Fruit fly (Drosophila melanogaster) whole organism, embryonic: ENCODE results near the gene CG46427.

Experiments used
- Abd-B ChIP-seq: fragments of 200-800 bp; sonication (Bioruptor generic); optimal IDR thresholded peaks from 2 replicates; lab custom pipeline; 2018; ENCODE audit warnings: missing biosample characterization, mild to moderate bottlenecking, missing genetic modification characterization, moderate library complexity
- Ada2b ChIP-seq: fragments of 200-800 bp; sonication (Bioruptor generic); IDR thresholded peaks from 2 replicates; pipeline ENCODE4 v1.3.6; 2022; ENCODE audit warnings: missing biosample characterization, missing genetic modification characterization
- Atf3 ChIP-seq: fragments of 200-800 bp; sonication (Bioruptor generic); optimal IDR thresholded peaks from 3 replicates; lab custom pipeline; 2016; ENCODE audit warnings: missing biosample characterization, missing genetic modification characterization
- CG10462 ChIP-seq: fragments of 200-800 bp; sonication (Bioruptor generic); optimal IDR thresholded peaks from 2 replicates; lab custom pipeline; 2016; ENCODE audit warnings: missing biosample characterization, missing genetic modification characterization
- CG10543 ChIP-seq: fragments of 200-800 bp; sonication (Bioruptor generic); optimal IDR thresholded peaks from 3 replicates; lab custom pipeline; 2017; ENCODE audit warnings: missing biosample characterization, mild to moderate bottlenecking, missing genetic modification characterization, moderate library complexity
- CG11093 ChIP-seq: fragments of 200-800 bp; sonication (Bioruptor generic); IDR thresholded peaks from 3 replicates; pipeline ENCODE4 v1.3.6; 2022; ENCODE audit warnings: missing biosample characterization, missing genetic modification characterization
- CG11398 ChIP-seq: fragments of 200-800 bp; sonication (Bioruptor generic); optimal IDR thresholded peaks from 2 replicates; lab custom pipeline; 2016; ENCODE audit warnings: missing biosample characterization, missing genetic modification characterization
- CG12104 ChIP-seq: fragments of 200-800 bp; sonication (Bioruptor generic); optimal IDR thresholded peaks from 3 replicates; lab custom pipeline; 2016; ENCODE audit warnings: missing biosample characterization, missing genetic modification characterization
- CG17328 ChIP-seq: fragments of 200-800 bp; sonication (Bioruptor generic); IDR thresholded peaks from 2 replicates; pipeline ENCODE4 v1.3.6; 2022; ENCODE audit warnings: missing biosample characterization, missing genetic modification characterization
- CG17568 ChIP-seq: fragments of 200-800 bp; sonication (Bioruptor generic); optimal IDR thresholded peaks from 2 replicates; lab custom pipeline; 2018; ENCODE audit warnings: missing biosample characterization, mild to moderate bottlenecking, missing genetic modification characterization, moderate library complexity
- CG18011 ChIP-seq: fragments of 200-800 bp; sonication (Bioruptor generic); optimal IDR thresholded peaks from 2 replicates; lab custom pipeline; 2017; ENCODE audit warnings: missing biosample characterization, missing genetic modification characterization, mild to moderate bottlenecking, moderate library complexity, missing genotype
- CG1832 ChIP-seq: fragments of 200-800 bp; sonication (Bioruptor generic); optimal IDR thresholded peaks from 2 replicates; lab custom pipeline; 2017; ENCODE audit warnings: missing biosample characterization, mild to moderate bottlenecking, missing genetic modification characterization, inconsistent platforms
- CG18476 ChIP-seq: fragments of 200-800 bp; sonication (Bioruptor generic); optimal IDR thresholded peaks from 2 replicates; lab custom pipeline; 2016; ENCODE audit warnings: missing biosample characterization, mild to moderate bottlenecking, missing genetic modification characterization
- CG2875 ChIP-seq: fragments of 200-800 bp; sonication (Bioruptor generic); optimal IDR thresholded peaks from 2 replicates; lab custom pipeline; 2017; ENCODE audit warnings: missing biosample characterization, mild to moderate bottlenecking, missing genetic modification characterization, missing genetic modification reagents
- CG30403 ChIP-seq: fragments of 200-800 bp; sonication (Bioruptor generic); optimal IDR thresholded peaks from 3 replicates; lab custom pipeline; 2016; ENCODE audit warnings: missing biosample characterization, missing genetic modification characterization
- CG3163 ChIP-seq: fragments of 200-800 bp; sonication (Bioruptor generic); optimal IDR thresholded peaks from 3 replicates; lab custom pipeline; 2016; ENCODE audit warnings: missing biosample characterization, missing genetic modification characterization
- CG32772 ChIP-seq: fragments of 200-800 bp; sonication (Bioruptor generic); IDR thresholded peaks from 2 replicates; pipeline ENCODE4 v1.3.6; 2022; ENCODE audit warnings: missing biosample characterization, missing genetic modification characterization
- CG34422 ChIP-seq: fragments of 200-800 bp; sonication (Bioruptor generic); IDR thresholded peaks from 3 replicates; pipeline ENCODE4 v1.3.6; 2022; ENCODE audit warnings: missing biosample characterization, missing genetic modification characterization
- CG42726 ChIP-seq: fragments of 200-800 bp; sonication (Bioruptor generic); IDR thresholded peaks from 2 replicates; pipeline ENCODE4 v1.3.6; 2022; ENCODE audit warnings: missing biosample characterization, missing genetic modification characterization; ENCODE audit not compliant: partially characterized antibody
- CG7786 ChIP-seq: fragments of 200-800 bp; sonication (Bioruptor generic); optimal IDR thresholded peaks from 2 replicates; lab custom pipeline; 2016; ENCODE audit warnings: missing biosample characterization, missing genetic modification characterization
- CG8359 ChIP-seq: fragments of 200-800 bp; sonication (Bioruptor generic); optimal IDR thresholded peaks from 2 replicates; lab custom pipeline; 2017; ENCODE audit warnings: missing biosample characterization, mild to moderate bottlenecking, missing genetic modification characterization, borderline replicate concordance
- CG9215 ChIP-seq: fragments of 200-800 bp; sonication (Bioruptor generic); IDR thresholded peaks from 2 replicates; pipeline ENCODE4 v1.3.6; 2022; ENCODE audit warnings: missing biosample characterization, missing genetic modification characterization
- CTCF ChIP-seq: fragments of 200-800 bp; sonication (Bioruptor generic); optimal IDR thresholded peaks from 2 replicates; lab custom pipeline; 2017; ENCODE audit warnings: missing biosample characterization, mild to moderate bottlenecking, missing genetic modification characterization, moderate library complexity
- D ChIP-seq, 2 experiments: fragments of 200-800 bp in 1 of 2; fragments of >200 bp in 1 of 2; sonication (Bioruptor generic) in 1 of 2; optimal IDR thresholded peaks; 2 replicates in 1 of 2; 3 replicates in 1 of 2; lab custom pipeline; 2017; ENCODE audit warnings: mild to moderate bottlenecking in 1 of 2, missing biosample characterization in 1 of 2, missing genetic modification characterization in 1 of 2, missing genetic modification reagents in 1 of 2
- Gsc ChIP-seq: fragments of 200-800 bp; sonication (Bioruptor generic); IDR thresholded peaks from 2 replicates; pipeline ENCODE4 v1.3.6; 2022; ENCODE audit warnings: missing biosample characterization, missing genetic modification characterization
- Hmr ChIP-seq: fragments of 200-800 bp; sonication (Bioruptor generic); optimal IDR thresholded peaks from 3 replicates; lab custom pipeline; 2017; ENCODE audit warnings: mild to moderate bottlenecking, missing biosample characterization, missing genetic modification reagents, missing genetic modification characterization
- Hr78 ChIP-seq, 2 experiments: fragments of 200-800 bp in 1 of 2; fragments of >200 bp in 1 of 2; sonication (Bioruptor generic) in 1 of 2; optimal IDR thresholded peaks; 2 replicates each; lab custom pipeline; 2017 to 2019; ENCODE audit warnings: missing biosample characterization in 2 of 2, missing genetic modification characterization in 2 of 2, mild to moderate bottlenecking in 1 of 2, moderate library complexity in 1 of 2
- Hsf ChIP-seq: fragments of 200-800 bp; sonication (Bioruptor generic); optimal IDR thresholded peaks from 3 replicates; lab custom pipeline; 2016; ENCODE audit warnings: missing biosample characterization, missing genetic modification characterization
- Kr ChIP-seq: fragments of 200-800 bp; sonication (Bioruptor generic); optimal IDR thresholded peaks from 2 replicates; lab custom pipeline; 2017; ENCODE audit warnings: missing biosample characterization, mild to moderate bottlenecking, missing genetic modification characterization
- Sox102F ChIP-seq: fragments of 200-800 bp; sonication (Bioruptor generic); optimal IDR thresholded peaks from 2 replicates; lab custom pipeline; 2018; ENCODE audit warnings: missing biosample characterization, mild to moderate bottlenecking, missing genetic modification characterization, moderate library complexity
- Sry-β ChIP-seq: fragments of 200-800 bp; sonication (Bioruptor generic); optimal IDR thresholded peaks from 2 replicates; lab custom pipeline; 2018; ENCODE audit warnings: missing biosample characterization, mild to moderate bottlenecking, missing genetic modification characterization, moderate library complexity
- al ChIP-seq: fragments of 200-800 bp; sonication (Bioruptor generic); IDR thresholded peaks from 2 replicates; pipeline ENCODE4 v1.3.6; 2022; ENCODE audit warnings: missing biosample characterization, missing genetic modification characterization
- az2 ChIP-seq: fragments of 200-800 bp; sonication (Bioruptor generic); optimal IDR thresholded peaks from 3 replicates; lab custom pipeline; 2016; ENCODE audit warnings: missing biosample characterization, missing genetic modification characterization
- corto ChIP-seq: fragments of 200-800 bp; sonication (Bioruptor generic); optimal IDR thresholded peaks from 2 replicates; lab custom pipeline; 2016; ENCODE audit warnings: missing biosample characterization, mild to moderate bottlenecking, missing genetic modification characterization, moderate library complexity
- crp ChIP-seq, 2 experiments: fragments of 200-800 bp; sonication (Bioruptor generic); optimal IDR thresholded peaks; 2 replicates in 1 of 2; 3 replicates in 1 of 2; lab custom pipeline; 2017; ENCODE audit warnings: missing biosample characterization in 2 of 2, missing genetic modification characterization in 2 of 2, mild to moderate bottlenecking in 1 of 2, moderate library complexity in 1 of 2
- ems ChIP-seq: fragments of 200-800 bp; sonication (Bioruptor generic); optimal IDR thresholded peaks from 3 replicates; lab custom pipeline; 2016; ENCODE audit warnings: missing biosample characterization, missing genetic modification characterization
- esg ChIP-seq: fragments of 200-800 bp; sonication (Bioruptor generic); conservative IDR thresholded peaks from 2 replicates; pipeline ENCODE4 v1.3.6; 2022; ENCODE audit warnings: missing biosample characterization, missing genetic modification characterization
- fd102C ChIP-seq: fragments of 200-800 bp; sonication (Bioruptor generic); optimal IDR thresholded peaks from 2 replicates; lab custom pipeline; 2018; ENCODE audit warnings: missing biosample characterization, mild to moderate bottlenecking, missing genetic modification characterization, moderate library complexity
- grn ChIP-seq: fragments of 200-800 bp; sonication (Bioruptor generic); optimal IDR thresholded peaks from 3 replicates; lab custom pipeline; 2017; ENCODE audit warnings: missing biosample characterization, missing genetic modification characterization
- gsb-n ChIP-seq: fragments of 200-800 bp; sonication (Bioruptor generic); optimal IDR thresholded peaks from 3 replicates; lab custom pipeline; 2018; ENCODE audit warnings: missing biosample characterization, mild to moderate bottlenecking, missing genetic modification characterization
- insv ChIP-seq, 2 experiments: fragments of 200-800 bp; sonication (Bioruptor generic); optimal IDR thresholded peaks; 3 replicates each; lab custom pipeline; 2016 to 2018; ENCODE audit warnings: missing biosample characterization in 2 of 2, missing genetic modification characterization in 2 of 2
- jing ChIP-seq: fragments of 200-800 bp; sonication (Bioruptor generic); optimal IDR thresholded peaks from 2 replicates; lab custom pipeline; 2018; ENCODE audit warnings: missing biosample characterization, mild to moderate bottlenecking, missing genetic modification characterization
- pfk ChIP-seq: fragments of 200-800 bp; sonication (Bioruptor generic); optimal IDR thresholded peaks from 2 replicates; lab custom pipeline; 2018; ENCODE audit warnings: missing biosample characterization, mild to moderate bottlenecking, missing genetic modification characterization, moderate library complexity
- repo ChIP-seq: fragments of 200-800 bp; sonication (Bioruptor generic); optimal IDR thresholded peaks from 2 replicates; lab custom pipeline; 2016; ENCODE audit warnings: missing biosample characterization, missing genetic modification characterization
- rib ChIP-seq: fragments of 200-800 bp; sonication (Bioruptor generic); IDR thresholded peaks from 2 replicates; pipeline ENCODE4 v1.3.6; 2022; ENCODE audit warnings: missing biosample characterization, missing genetic modification characterization
- sens-2 ChIP-seq: fragments of 200-800 bp; sonication (Bioruptor generic); IDR thresholded peaks from 2 replicates; pipeline ENCODE4 v1.3.6; 2022; ENCODE audit warnings: missing biosample characterization, missing genetic modification characterization
- slbo ChIP-seq: fragments of 200-800 bp; sonication (Bioruptor generic); IDR thresholded peaks from 2 replicates; pipeline ENCODE4 v1.3.6; 2022; ENCODE audit warnings: missing biosample characterization, missing genetic modification characterization
- sr ChIP-seq: fragments of 200-800 bp; sonication (Bioruptor generic); IDR thresholded peaks from 3 replicates; pipeline ENCODE4 v1.3.6; 2022; ENCODE audit warnings: missing biosample characterization, missing genetic modification characterization
- sug ChIP-seq: fragments of 200-800 bp; optimal IDR thresholded peaks from 2 replicates; lab custom pipeline; 2019; ENCODE audit warnings: missing biosample characterization, mild to moderate bottlenecking, missing genetic modification characterization, moderate library complexity
- zf30C ChIP-seq: fragments of 200-800 bp; sonication (Bioruptor generic); optimal IDR thresholded peaks from 3 replicates; lab custom pipeline; 2018; ENCODE audit warnings: missing biosample characterization, mild to moderate bottlenecking, missing genetic modification characterization

The CG46427 gene

DNA sequence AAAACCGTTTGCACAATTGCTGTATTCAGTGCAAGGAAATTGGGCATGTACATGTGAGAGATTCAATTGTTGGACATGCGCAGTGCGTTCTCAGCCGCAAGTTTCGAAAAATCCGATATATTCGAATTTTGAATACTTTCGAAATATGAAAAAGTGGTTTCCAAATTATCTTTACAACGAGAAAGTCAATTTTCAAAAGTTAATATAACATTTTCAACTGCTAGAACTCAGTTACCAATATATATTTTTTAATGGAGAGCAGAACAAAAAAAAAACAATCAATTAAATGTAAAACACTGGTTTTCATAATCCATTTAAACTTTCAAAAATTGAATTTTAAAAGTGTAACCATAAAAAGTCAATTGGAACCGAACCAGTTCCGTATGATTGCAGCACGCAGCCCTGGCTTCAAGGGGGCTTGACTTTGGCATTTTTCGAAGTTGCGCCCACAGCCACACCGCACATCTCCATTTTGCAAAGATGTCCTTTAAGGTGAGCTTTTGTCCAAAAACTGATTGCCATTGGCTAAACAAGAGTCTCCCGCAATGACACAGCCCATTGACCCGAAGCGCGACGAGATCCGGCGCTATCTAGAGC is 16.5 kb downstream of the CG46427 start, which contains the start of the genes Scgbeta and CG17202 (continued):
- no peak for TF ChIP-seq sug (tag; lab: Kevin White, UChicago)
- peak; percentile 17 for TF ChIP-seq Hsf (GFP tag; lab: Kevin White, UChicago)
- TF ChIP-seq Abd-B (GFP tag; lab: Kevin White, UChicago): no peak
- TF ChIP-seq CG18476 (GFP tag; lab: Kevin White, UChicago): no peak
- no peak for TF ChIP-seq corto (GFP tag; lab: Kevin White, UChicago)
- no peak for TF ChIP-seq CTCF (GFP tag; lab: Kevin White, UChicago)
- TF ChIP-seq slbo: no peak
- no peak for TF ChIP-seq CG9215 (GFP tag; lab: Robert Waterston, UW)
- no peak for TF ChIP-seq sr (GFP tag; lab: Robert Waterston, UW)
- TF ChIP-seq CG8359 (GFP tag; lab: Kevin White, UChicago): no peak
- TF ChIP-seq CG11398 (GFP tag; lab: Kevin White, UChicago): peak; percentile 2
- TF ChIP-seq esg (GFP tag; lab: Robert Waterston, UW): no peak
- no peak for TF ChIP-seq fd102C (GFP tag; lab: Kevin White, UChicago)
- no peak for TF ChIP-seq Sry-β (GFP tag; lab: Kevin White, UChicago)
- no peak for TF ChIP-seq CG12104 (GFP tag; lab: Kevin White, UChicago)
- TF ChIP-seq CG32772 (GFP tag; lab: Robert Waterston, UW): no peak
- TF ChIP-seq CG3163 (GFP tag; lab: Kevin White, UChicago): no peak
- TF ChIP-seq CG30403: peak; percentile 37
- no peak for TF ChIP-seq CG2875 (GFP tag; lab: Kevin White, UChicago)
- no peak for TF ChIP-seq CG10462 (GFP tag; lab: Kevin White, UChicago)
- no peak for TF ChIP-seq jing (GFP tag; lab: Kevin White, UChicago)
- TF ChIP-seq CG18011 (GFP tag; lab: Kevin White, UChicago): no peak
- TF ChIP-seq CG11093: no peak
- TF ChIP-seq ems (GFP tag; lab: Kevin White, UChicago): no peak
- no peak for TF ChIP-seq CG34422
- no peak for TF ChIP-seq al (GFP tag; lab: Robert Waterston, UW)
- no peak for TF ChIP-seq repo (GFP tag; lab: Kevin White, UChicago)
- no peak for TF ChIP-seq Gsc (GFP tag; lab: Robert Waterston, UW)
- TF ChIP-seq D (optimal IDR thresholded peaks at IDR 0.05; lab: Kevin White, UChicago): no peak
- no peak for TF ChIP-seq D (GFP tag; optimal IDR thresholded peaks at IDR 0.05; lab: Kevin White, UChicago)
- TF ChIP-seq CG17328 (GFP tag; lab: Robert Waterston, UW): no peak
- TF ChIP-seq CG42726 (GFP tag; lab: Robert Waterston, UW): no peak
- TF ChIP-seq insv (GFP tag; optimal IDR thresholded peaks at IDR 0.05; lab: Kevin White, UChicago): no peak
- no peak for TF ChIP-seq Hr78 (GFP tag; optimal IDR thresholded peaks at IDR 0.05; lab: Kevin White, UChicago)
- TF ChIP-seq az2 (GFP tag; lab: Kevin White, UChicago): no peak
- no peak for TF ChIP-seq zf30C (GFP tag; lab: Kevin White, UChicago)
- no peak for TF ChIP-seq grn
- TF ChIP-seq CG7786: peak; percentile 3
- TF ChIP-seq Atf3: no peak
- TF ChIP-seq rib (GFP tag; lab: Robert Waterston, UW): no peak
- no peak for TF ChIP-seq CG1832 (GFP tag; lab: Kevin White, UChicago)
- TF ChIP-seq Kr (GFP tag; lab: Kevin White, UChicago): no peak
- no peak for TF ChIP-seq Sox102F (GFP tag; lab: Kevin White, UChicago)
- 0 out of 2 replicates have a peak, but pooled peaks have one; percentile 5 for TF ChIP-seq Ada2b
- no peak for TF ChIP-seq pfk (GFP tag; lab: Kevin White, UChicago)
- TF ChIP-seq Hmr (GFP tag; lab: Kevin White, UChicago): no peak
- TF ChIP-seq crp (GFP tag; optimal IDR thresholded peaks at IDR 0.05; lab: Kevin White, UChicago): peak in 1 of 2 experiments; percentile 11
- no peak for TF ChIP-seq CG10543 (GFP tag; lab: Kevin White, UChicago)
- no peak for TF ChIP-seq gsb-n (tag; lab: Kevin White, UChicago)
- TF ChIP-seq sens-2 (GFP tag; lab: Robert Waterston, UW): no peak
- no peak for TF ChIP-seq CG17568 (GFP tag; lab: Kevin White, UChicago)
